Worm (Caenorhabditis elegans) whole organism, L4/young adult: ENCODE results near the gene E02H9.1.

ENCODE experiments used
- W03F9.2 ChIP-seq: fragments of 150-350 bp; optimal IDR thresholded peaks from 2 replicates; lab custom pipeline; 2014; ENCODE audit warnings: missing biosample characterization, missing genetic modification characterization
- dao-5 ChIP-seq: sonication (generic microtip); optimal IDR thresholded peaks from 2 replicates; lab custom pipeline; 2016; ENCODE audit warnings: missing genotype, missing genetic modification characterization, moderate library complexity, missing compliant biosample characterization
- him-1 ChIP-seq: sonication (generic microtip); optimal IDR thresholded peaks from 2 replicates; lab custom pipeline; 2016; ENCODE audit warnings: missing genotype, missing genetic modification reagents, missing genetic modification characterization, missing compliant biosample characterization

DNA sequence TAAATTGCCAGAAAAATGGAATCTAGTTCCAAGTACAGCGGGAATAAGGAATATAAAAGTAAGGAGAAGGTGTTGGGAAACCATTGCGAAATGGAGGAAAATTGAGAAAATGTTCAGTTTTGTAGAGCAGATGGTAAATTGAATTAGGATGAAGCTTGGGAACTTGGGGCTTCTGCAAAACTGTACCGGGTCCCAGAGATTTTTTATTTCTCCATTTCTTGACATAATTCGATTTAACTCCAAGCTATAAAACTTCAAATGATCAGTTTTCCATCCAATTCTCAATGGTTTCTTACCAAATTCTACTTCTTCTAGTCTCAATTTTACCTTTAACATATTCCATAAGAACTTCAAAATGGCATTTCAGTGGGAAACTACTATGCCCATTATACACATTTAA lies at the start of gene E02H9.1, which contains the start of gene E02H9.9:
- TF ChIP-seq him-1 (tag; lab: Kevin White, UChicago) = no peak
- no peak for TF ChIP-seq W03F9.2
- no peak for TF ChIP-seq dao-5 (tag; lab: Kevin White, UChicago)
